Fruit fly (Drosophila melanogaster): Measurements from ENCODE around the gene CG13445.

The CG13445 gene

dm6 chr3L:15775498-15775897 lies 33.8 kb upstream of the CG13445 start (continued):
- TF ChIP-seq lmd (GFP tag; IDR thresholded peaks at IDR 0.05) (no peak), Doc2 (GFP tag; IDR thresholded peaks at IDR 0.05) (no peak), gem (tag; optimal IDR thresholded peaks at IDR 0.05) (peak; percentile 52), bab2 (GFP tag; optimal IDR thresholded peaks at IDR 0.05) (no peak), sob (GFP tag; IDR thresholded peaks at IDR 0.05) (no peak), CG7556 (GFP tag; optimal IDR thresholded peaks at IDR 0.05) (peak; percentile 36), Mad (GFP tag; optimal IDR thresholded peaks at IDR 0.05) (no peak), lola (GFP tag; optimal IDR thresholded peaks at IDR 0.05) (peak in 1 of 3 experiments; percentile 58), CG11560 (tag; IDR thresholded peaks at IDR 0.05) (no peak), bbx (GFP tag; IDR thresholded peaks at IDR 0.05; ENCODE audit: partially characterized antibody) (no peak), gsb-n (tag; optimal IDR thresholded peaks at IDR 0.05) (no peak), Atf3 (GFP tag; optimal IDR thresholded peaks at IDR 0.05) (no peak), Hr39 (optimal IDR thresholded peaks at IDR 0.05) (no peak), CG12104 (GFP tag; optimal IDR thresholded peaks at IDR 0.05) (no peak), CG13624 (GFP tag; optimal IDR thresholded peaks at IDR 0.05) (no peak), row (GFP tag; IDR thresholded peaks at IDR 0.05) (peak; percentile 11; the same call in 1 of the 3 replicates), Lhr (GFP tag; optimal IDR thresholded peaks at IDR 0.05) (no peak), B-H1 (GFP tag; IDR thresholded peaks at IDR 0.05) (no peak), sens-2 (GFP tag; IDR thresholded peaks at IDR 0.05) (no peak), CG10267 (tag; optimal IDR thresholded peaks at IDR 0.05) (peak; percentile 40), NfI (GFP tag; optimal IDR thresholded peaks at IDR 0.05) (no peak), CG13424 (tag; optimal IDR thresholded peaks at IDR 0.05) (peak; percentile 29), yki (optimal IDR thresholded peaks at IDR 0.05) (no peak), grn (GFP tag; optimal IDR thresholded peaks at IDR 0.05) (no peak), tio (GFP tag; optimal IDR thresholded peaks at IDR 0.05) (peak; percentile 5), CG2889 (GFP tag; IDR thresholded peaks at IDR 0.05) (no peak), cas (GFP tag; IDR thresholded peaks at IDR 0.05) (no peak), CG11398 (GFP tag; optimal IDR thresholded peaks at IDR 0.05) (no peak), br (optimal IDR thresholded peaks at IDR 0.05) (no peak), Hey (tag; optimal IDR thresholded peaks at IDR 0.05) (no peak), tgo (GFP tag; IDR thresholded peaks at IDR 0.05) (no peak), BEAF-32 (GFP tag; optimal IDR thresholded peaks at IDR 0.05) (no peak), CG11504 (tag; optimal IDR thresholded peaks at IDR 0.05) (peak; percentile 62), CG15269 (tag; optimal IDR thresholded peaks at IDR 0.05) (no peak), ash1 (GFP tag; optimal IDR thresholded peaks at IDR 0.05) (no peak), pan (optimal IDR thresholded peaks at IDR 0.05) (no peak), pan (GFP tag; optimal IDR thresholded peaks at IDR 0.05 in 1 of 2, IDR thresholded peaks at IDR 0.05 in 1 of 2) (no peak), Hand (GFP tag; optimal IDR thresholded peaks at IDR 0.05) (no peak), fd3F (GFP tag; optimal IDR thresholded peaks at IDR 0.05) (no peak), CkIIα-i1 (GFP tag; IDR thresholded peaks at IDR 0.05) (no peak), disco-r (GFP tag; optimal IDR thresholded peaks at IDR 0.05) (no peak), CG2116 (GFP tag; optimal IDR thresholded peaks at IDR 0.05) (no peak), CG16815 (GFP tag; optimal IDR thresholded peaks at IDR 0.05) (no peak), amos (GFP tag; IDR thresholded peaks at IDR 0.05; ENCODE audit: partially characterized antibody) (no peak), CG2712 (tag; optimal IDR thresholded peaks at IDR 0.05) (peak; percentile 46), twi (tag; optimal IDR thresholded peaks at IDR 0.05) (no peak), Lim3 (GFP tag; IDR thresholded peaks at IDR 0.05) (no peak), tx (GFP tag; optimal IDR thresholded peaks at IDR 0.05) (no peak), Gsc (GFP tag; IDR thresholded peaks at IDR 0.05) (no peak), toy (GFP tag; IDR thresholded peaks at IDR 0.05) (no peak), CG3163 (GFP tag; optimal IDR thresholded peaks at IDR 0.05) (no peak), Gug (GFP tag; IDR thresholded peaks at IDR 0.05) (no peak), CG4404 (GFP tag; IDR thresholded peaks at IDR 0.05) (no peak), CG6689 (GFP tag; IDR thresholded peaks at IDR 0.05) (no peak)
